Fruit fly (Drosophila melanogaster): Measurements from ENCODE around the gene CG3308.

CG3308 gene

DNA sequence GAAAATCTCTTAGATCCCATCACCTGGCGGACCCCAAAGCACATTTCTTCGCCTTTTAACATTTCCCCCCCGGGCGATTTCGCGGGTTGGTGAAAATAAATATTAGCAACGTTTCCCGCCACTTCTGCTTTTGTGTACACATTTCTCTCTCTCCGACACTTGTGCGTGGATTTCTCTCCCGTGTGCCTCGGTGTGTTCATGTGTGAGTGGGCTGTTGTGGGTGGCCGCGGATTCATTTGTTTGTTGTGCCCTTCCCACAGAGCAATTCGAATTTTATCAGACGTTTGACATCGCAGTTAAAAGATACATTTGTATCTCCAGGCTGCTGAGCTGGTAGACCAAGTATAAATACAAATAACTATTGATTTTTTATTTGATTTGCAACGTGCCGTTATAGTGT lies 49.4 kb downstream of the CG3308 start:
- TF ChIP-seq achi (GFP tag; optimal IDR thresholded peaks at IDR 0.05) (no peak), topi (GFP tag; optimal IDR thresholded peaks at IDR 0.05) (peak; percentile 62), Sox15 (GFP tag; optimal IDR thresholded peaks at IDR 0.05) (no peak), Met (GFP tag; optimal IDR thresholded peaks at IDR 0.05) (no peak), CG8119 (GFP tag; IDR thresholded peaks at IDR 0.05) (peak; percentile 65; the same call in 1 of the 3 replicates), Eip78C (GFP tag) (no peak), Hr4 (GFP tag; optimal IDR thresholded peaks at IDR 0.05) (no peak), CG16779 (tag; optimal IDR thresholded peaks at IDR 0.05) (no peak), Hr39 (GFP tag; optimal IDR thresholded peaks at IDR 0.05) (peak; percentile 49), fd85E (GFP tag; optimal IDR thresholded peaks at IDR 0.05) (no peak), eg (GFP tag; IDR thresholded peaks at IDR 0.05) (peak; percentile 76), fkh (GFP tag; optimal IDR thresholded peaks at IDR 0.05) (peak; percentile 89), lz (GFP tag; optimal IDR thresholded peaks at IDR 0.05) (peak; percentile 59), CG1621 (tag; optimal IDR thresholded peaks at IDR 0.05) (no peak), pdm3 (GFP tag; optimal IDR thresholded peaks at IDR 0.05) (no peak), vri (GFP tag; optimal IDR thresholded peaks at IDR 0.05) (no peak), CG6854 (GFP tag; optimal IDR thresholded peaks at IDR 0.05) (no peak), spab (GFP tag; optimal IDR thresholded peaks at IDR 0.05) (no peak), Gug (GFP tag; IDR thresholded peaks at IDR 0.05) (no peak; the same call in 1 of the 2 replicates), CG9139 (GFP tag; optimal IDR thresholded peaks at IDR 0.05) (peak; percentile 14), net (GFP tag; optimal IDR thresholded peaks at IDR 0.05) (peak; percentile 46), CG8319 (GFP tag; optimal IDR thresholded peaks at IDR 0.05) (no peak), Smox (GFP tag; optimal IDR thresholded peaks at IDR 0.05) (no peak), CG6808 (GFP tag; optimal IDR thresholded peaks at IDR 0.05) (no peak), CG8632 (GFP tag; optimal IDR thresholded peaks at IDR 0.05) (peak; percentile 44), CG11902 (GFP tag; optimal IDR thresholded peaks at IDR 0.05) (peak; percentile 27), CG10669 (GFP tag; optimal IDR thresholded peaks at IDR 0.05) (no peak), fd59A (GFP tag; optimal IDR thresholded peaks at IDR 0.05) (no peak), dac (GFP tag; optimal IDR thresholded peaks at IDR 0.05) (no peak), ss (GFP tag; optimal IDR thresholded peaks at IDR 0.05) (no peak), Ets96B (tag; optimal IDR thresholded peaks at IDR 0.05) (no peak), CG15336 (GFP tag; IDR thresholded peaks at IDR 0.05) (peak; percentile 60), CG11762 (GFP tag; optimal IDR thresholded peaks at IDR 0.05; ENCODE audit: insufficient read depth) (no peak), salr (GFP tag; optimal IDR thresholded peaks at IDR 0.05) (no peak), CG6792 (GFP tag; optimal IDR thresholded peaks at IDR 0.05) (peak; percentile 47), CG3919 (GFP tag; optimal IDR thresholded peaks at IDR 0.05) (peak; percentile 56), CG10631 (GFP tag; optimal IDR thresholded peaks at IDR 0.05) (no peak), acj6 (GFP tag; optimal IDR thresholded peaks at IDR 0.05) (peak; percentile 56), svp (GFP tag) (no peak), Eip75B (GFP tag; optimal IDR thresholded peaks at IDR 0.05) (no peak), cyc (GFP tag; optimal IDR thresholded peaks at IDR 0.05) (peak; percentile 10), CG4318 (GFP tag; optimal IDR thresholded peaks at IDR 0.05) (no peak), Eip93F (GFP tag; optimal IDR thresholded peaks at IDR 0.05) (no peak), CG6163 (GFP tag; IDR thresholded peaks at IDR 0.05) (peak; percentile 59; the same call in 1 of the 3 replicates), CG6276 (GFP tag; optimal IDR thresholded peaks at IDR 0.05) (no peak), CG31627 (GFP tag; optimal IDR thresholded peaks at IDR 0.05) (peak; percentile 36), Blimp-1 (GFP tag; optimal IDR thresholded peaks at IDR 0.05) (no peak), dsx (GFP tag; optimal IDR thresholded peaks at IDR 0.05; ENCODE audit: poor library complexity, severe bottlenecking) (no peak), CG7368 (GFP tag; optimal IDR thresholded peaks at IDR 0.05) (no peak), Hr38 (GFP tag; optimal IDR thresholded peaks at IDR 0.05) (no peak), Ets21C (GFP tag; optimal IDR thresholded peaks at IDR 0.05) (peak; percentile 15), Sox14 (GFP tag; optimal IDR thresholded peaks at IDR 0.05) (peak; percentile 69), OdsH (GFP tag; optimal IDR thresholded peaks at IDR 0.05) (no peak)
